Worm (Caenorhabditis elegans) whole organism, L1 larva: Measurements from ENCODE around the gene clec-1.

ENCODE experiments used
- ama-1 ChIP-seq: fragments of 150-350 bp; optimal IDR thresholded peaks from 2 replicates; lab custom pipeline; 2014
- blmp-1 ChIP-seq: fragments of 150-350 bp; optimal IDR thresholded peaks from 2 replicates; lab custom pipeline; 2014; ENCODE audit warnings: missing biosample characterization, missing genetic modification characterization
- ceh-90 ChIP-seq: sonication (generic microtip); optimal IDR thresholded peaks from 2 replicates; lab custom pipeline; 2016; ENCODE audit warnings: missing genetic modification characterization, missing compliant biosample characterization
- dpl-1 ChIP-seq, 3 experiments: fragments of 150-350 bp in 2 of 3; sonication (generic microtip) in 1 of 3; optimal IDR thresholded peaks; 2 replicates each; lab custom pipeline; 2014 to 2017; ENCODE audit warnings: missing biosample characterization in 3 of 3, missing genetic modification characterization in 3 of 3, missing genetic modification reagents in 3 of 3
- efl-1 ChIP-seq, 4 experiments: fragments of 150-350 bp; optimal IDR thresholded peaks in 3 of 4; peaks in 1 of 4; 1 replicate in 1 of 4; 2 replicates in 3 of 4; lab custom pipeline; 2014; ENCODE audit warnings: missing biosample characterization in 2 of 4, missing genetic modification characterization in 2 of 4, missing genetic modification reagents in 2 of 4
- egl-27 ChIP-seq, 2 experiments: fragments of 150-350 bp in 1 of 2; sonication (generic microtip); optimal IDR thresholded peaks; 3 replicates each; lab custom pipeline; 2017 to 2018; ENCODE audit warnings: missing biosample characterization in 2 of 2, missing genetic modification characterization in 2 of 2, missing genetic modification reagents in 2 of 2
- elt-2 ChIP-seq: sonication (generic microtip); optimal IDR thresholded peaks from 2 replicates; lab custom pipeline; 2016; ENCODE audit warnings: missing genetic modification characterization, mild to moderate bottlenecking, inconsistent platforms, missing compliant biosample characterization, missing genetic modification reagents
- elt-3 ChIP-seq, 6 experiments: fragments of 150-350 bp in 1 of 6; sonication (generic microtip); optimal IDR thresholded peaks; 2 replicates each; lab custom pipeline; 2017 to 2018; ENCODE audit warnings: missing biosample characterization in 6 of 6, missing genetic modification characterization in 6 of 6, inconsistent platforms in 1 of 6
- fkh-8 ChIP-seq: sonication (generic microtip); optimal IDR thresholded peaks from 2 replicates; lab custom pipeline; 2016; ENCODE audit warnings: mild to moderate bottlenecking, missing genetic modification characterization, missing compliant biosample characterization
- fos-1 ChIP-seq: fragments of 150-350 bp; optimal IDR thresholded peaks from 2 replicates; lab custom pipeline; 2014; ENCODE audit warnings: missing biosample characterization, missing genetic modification characterization
- grh-1 ChIP-seq: fragments of 200-800 bp; sonication (Bioruptor generic); IDR thresholded peaks from 2 replicates; pipeline ENCODE4 v1.3.6; 2022; ENCODE audit warnings: missing genetic modification reagents, missing genetic modification characterization, missing compliant biosample characterization
- hlh-17 ChIP-seq: fragments of 200-800 bp; sonication (Bioruptor generic); optimal IDR thresholded peaks from 2 replicates; lab custom pipeline; 2018; ENCODE audit warnings: missing genetic modification characterization, mild to moderate bottlenecking, missing compliant biosample characterization, moderate library complexity, borderline replicate concordance
- isw-1 ChIP-seq: fragments of 200-800 bp; sonication (Bioruptor generic); IDR thresholded peaks from 2 replicates; pipeline ENCODE4 v1.3.6; 2022; ENCODE audit warnings: missing genetic modification characterization, missing compliant biosample characterization
- lin-14 ChIP-seq: fragments of 200-800 bp; sonication (Bioruptor generic); optimal IDR thresholded peaks from 2 replicates; lab custom pipeline; 2018; ENCODE audit warnings: mild to moderate bottlenecking, missing genetic modification characterization, moderate library complexity, missing compliant biosample characterization
- lin-15B ChIP-seq: fragments of 150-350 bp; sonication (generic microtip); optimal IDR thresholded peaks from 3 replicates; lab custom pipeline; 2014; ENCODE audit warnings: missing biosample characterization, missing genetic modification characterization
- lin-39 ChIP-seq: fragments of 150-350 bp; optimal IDR thresholded peaks from 2 replicates; lab custom pipeline; 2014; ENCODE audit warnings: missing biosample characterization, missing genetic modification reagents, missing genetic modification characterization
- lsy-2 ChIP-seq, 2 experiments: fragments of 150-350 bp; optimal IDR thresholded peaks; 2 replicates each; lab custom pipeline; 2014; ENCODE audit warnings: missing biosample characterization in 2 of 2, missing genetic modification characterization in 2 of 2
- mab-9 ChIP-seq: fragments of 200-800 bp; sonication (Bioruptor generic); IDR thresholded peaks from 2 replicates; pipeline ENCODE4 v1.3.6; 2022; ENCODE audit warnings: missing genetic modification reagents, missing genetic modification characterization, missing compliant biosample characterization
- mdl-1 ChIP-seq, 2 experiments: fragments of 150-350 bp; optimal IDR thresholded peaks; 2 replicates each; lab custom pipeline; 2014 to 2017; ENCODE audit warnings: missing biosample characterization in 2 of 2, missing genetic modification characterization in 2 of 2, inconsistent platforms in 1 of 2
- nhr-20 ChIP-seq: sonication (generic microtip); optimal IDR thresholded peaks from 2 replicates; lab custom pipeline; 2016; ENCODE audit warnings: mild to moderate bottlenecking, missing genetic modification characterization, missing compliant biosample characterization
- nhr-28 ChIP-seq: fragments of 150-350 bp; optimal IDR thresholded peaks from 2 replicates; lab custom pipeline; 2014; ENCODE audit warnings: missing biosample characterization, missing genetic modification characterization
- nhr-71 ChIP-seq: sonication (generic microtip); optimal IDR thresholded peaks from 2 replicates; lab custom pipeline; 2016; ENCODE audit warnings: mild to moderate bottlenecking, missing genetic modification characterization, moderate library complexity, missing compliant biosample characterization
- nhr-76 ChIP-seq: sonication (generic microtip); optimal IDR thresholded peaks from 2 replicates; lab custom pipeline; 2017; ENCODE audit warnings: missing biosample characterization, missing genetic modification characterization
- nhr-77 ChIP-seq: fragments of 150-350 bp; optimal IDR thresholded peaks from 2 replicates; lab custom pipeline; 2014; ENCODE audit warnings: missing biosample characterization, missing genetic modification characterization
- nhr-85 ChIP-seq: sonication (generic microtip); peaks from one replicate; lab custom pipeline; 2016; ENCODE audit warnings: missing genetic modification characterization, inconsistent platforms, missing compliant biosample characterization
- pag-3 ChIP-seq: sonication (generic microtip); optimal IDR thresholded peaks from 2 replicates; lab custom pipeline; 2017; ENCODE audit warnings: missing genetic modification characterization, mild to moderate bottlenecking, missing compliant biosample characterization, antibody characterized with exemption, borderline replicate concordance; ENCODE audit not compliant: insufficient read depth
- snu-23 ChIP-seq: sonication (generic microtip); optimal IDR thresholded peaks from 2 replicates; lab custom pipeline; 2016; ENCODE audit warnings: missing genetic modification characterization, missing compliant biosample characterization
- unc-30 ChIP-seq: sonication (generic microtip); optimal IDR thresholded peaks from 2 replicates; lab custom pipeline; 2017; ENCODE audit warnings: missing biosample characterization, missing genetic modification characterization
- xbp-1 ChIP-seq: sonication (generic microtip); optimal IDR thresholded peaks from 2 replicates; lab custom pipeline; 2016; ENCODE audit warnings: missing genetic modification characterization, missing compliant biosample characterization
- zip-4 ChIP-seq: fragments of 200-800 bp; sonication (Bioruptor generic); optimal IDR thresholded peaks from 2 replicates; lab custom pipeline; 2018; ENCODE audit warnings: mild to moderate bottlenecking, missing genetic modification characterization, moderate library complexity, missing compliant biosample characterization

The clec-1 gene

DNA sequence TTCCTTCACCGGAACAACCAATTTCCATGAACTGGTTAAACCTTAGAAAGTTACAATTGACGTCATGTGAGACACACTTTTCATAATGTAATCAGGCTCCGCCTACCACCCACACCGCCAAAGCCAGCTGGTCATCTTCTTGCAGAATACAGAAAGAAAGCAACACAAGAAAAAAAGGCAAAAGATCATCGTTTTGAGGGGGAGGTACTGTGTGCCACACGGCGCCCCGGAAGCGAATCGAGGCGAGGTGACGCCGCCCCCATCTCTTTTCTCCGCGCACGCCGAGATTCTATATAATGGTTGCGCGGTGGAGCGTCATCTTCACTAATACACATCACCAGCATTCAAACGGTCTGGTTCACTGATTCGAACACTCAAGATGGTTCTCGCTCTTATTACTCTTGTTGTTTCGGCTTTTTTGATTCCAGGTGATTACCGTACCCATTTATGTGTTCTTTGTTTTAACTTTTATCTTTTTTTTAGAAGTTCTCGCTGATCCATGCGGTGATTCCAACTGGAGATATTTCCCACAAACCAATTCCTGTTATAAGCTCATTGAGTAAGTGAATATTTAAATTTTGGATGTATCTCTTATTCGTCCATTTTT is at the start of gene clec-1:
TSS of gene clec-1 (plus strand) at position 320 of the 607 bp plus-strand sequence.
- TF ChIP-seq nhr-85 (tag; lab: Kevin White, UChicago) (peak; percentile 62), lin-15B (tag; lab: Kevin White, UChicago) (no peak), ceh-90 (no peak), xbp-1 (tag; lab: Kevin White, UChicago) (no peak), pag-3 (tag; lab: Kevin White, UChicago) (no peak), fos-1 (no peak), isw-1 (GFP tag; lab: Robert Waterston, UW) (no peak), grh-1 (0 out of 2 replicates have a peak, but pooled peaks have one; percentile 4), ama-1 (lab: Kevin White, UChicago) (peak; percentile 75), mdl-1 (tag; optimal IDR thresholded peaks at IDR 0.05; lab: Kevin White, UChicago) (peak in 1 of 2 experiments; percentile 14), elt-3 (tag; optimal IDR thresholded peaks at IDR 0.05; lab: Kevin White, UChicago) (peak in 1 of 6 experiments; percentile 49), lin-14 (GFP tag; lab: Kevin White, UChicago) (peak; percentile 30), snu-23 (GFP tag; lab: Kevin White, UChicago) (peak; percentile 1), blmp-1 (tag; lab: Kevin White, UChicago) (peak; percentile 74), lsy-2 (tag; optimal IDR thresholded peaks at IDR 0.05; lab: Kevin White, UChicago) (peak in 1 of 2 experiments; percentile 11)
- TF ChIP-seq, all 84 proteins: peak for 9

ce11 chrV:5651905-5652304 is 48.0 kb upstream of the clec-1 start:
- peak; percentile 62 for TF ChIP-seq lin-14 (GFP tag; lab: Kevin White, UChicago)
- peak in 1 of 2 experiments; percentile 15 for TF ChIP-seq lsy-2 (tag; optimal IDR thresholded peaks at IDR 0.05; lab: Kevin White, UChicago)
- peak; percentile 47 for TF ChIP-seq nhr-85 (tag; lab: Kevin White, UChicago)
- peak; percentile 12 for TF ChIP-seq nhr-71 (tag; lab: Kevin White, UChicago)
- peak; percentile 8 for TF ChIP-seq snu-23 (GFP tag; lab: Kevin White, UChicago)
- peak; percentile 78 for TF ChIP-seq fkh-8 (tag; lab: Kevin White, UChicago)
- TF ChIP-seq zip-4 (GFP tag; lab: Kevin White, UChicago) = no peak
- no peak for TF ChIP-seq lin-39 (tag; lab: Kevin White, UChicago)
- TF ChIP-seq, all 84 proteins: peak for 6

DNA sequence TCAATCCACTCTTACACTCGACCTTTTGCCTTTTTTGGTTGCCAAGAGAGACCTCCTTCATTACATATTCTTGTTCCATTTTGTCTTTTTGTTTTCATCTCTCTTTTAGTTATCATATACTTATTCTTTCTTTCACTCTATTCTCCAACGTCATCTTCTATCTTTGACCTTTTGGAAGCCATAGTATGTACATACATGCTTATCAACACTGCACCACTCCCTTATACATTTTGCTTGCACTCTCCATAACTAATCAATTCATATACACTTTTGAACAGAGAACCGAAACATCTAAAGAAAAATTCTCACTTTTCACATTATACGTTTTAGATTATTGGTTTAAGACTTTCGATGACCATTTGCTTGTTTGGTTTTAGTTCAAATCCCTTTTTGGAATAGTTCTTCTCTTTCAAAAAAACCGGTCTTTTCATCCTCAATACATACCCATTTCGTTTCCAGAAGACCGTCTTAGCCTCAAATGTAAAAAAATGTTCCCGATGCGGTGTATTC is 45.9 kb upstream of the clec-1 start, which contains the start of gene hex-2:
TSS of gene hex-2 (plus strand) at position 460 of the 510 bp plus-strand sequence.
- TF ChIP-seq nhr-20 (tag; lab: Kevin White, UChicago) (no peak), efl-1 (optimal IDR thresholded peaks at IDR 0.05; lab: Kevin White, UChicago) (no peak), efl-1 (GFP tag; optimal IDR thresholded peaks at IDR 0.05 in 1 of 2; lab: Kevin White, UChicago) (peak in 1 of 2 experiments; percentile 51), egl-27 (tag; optimal IDR thresholded peaks at IDR 0.05; lab: Kevin White, UChicago) (no peak), elt-2 (peak; percentile 11)
- TF ChIP-seq, all 84 proteins: peak for 2

DNA sequence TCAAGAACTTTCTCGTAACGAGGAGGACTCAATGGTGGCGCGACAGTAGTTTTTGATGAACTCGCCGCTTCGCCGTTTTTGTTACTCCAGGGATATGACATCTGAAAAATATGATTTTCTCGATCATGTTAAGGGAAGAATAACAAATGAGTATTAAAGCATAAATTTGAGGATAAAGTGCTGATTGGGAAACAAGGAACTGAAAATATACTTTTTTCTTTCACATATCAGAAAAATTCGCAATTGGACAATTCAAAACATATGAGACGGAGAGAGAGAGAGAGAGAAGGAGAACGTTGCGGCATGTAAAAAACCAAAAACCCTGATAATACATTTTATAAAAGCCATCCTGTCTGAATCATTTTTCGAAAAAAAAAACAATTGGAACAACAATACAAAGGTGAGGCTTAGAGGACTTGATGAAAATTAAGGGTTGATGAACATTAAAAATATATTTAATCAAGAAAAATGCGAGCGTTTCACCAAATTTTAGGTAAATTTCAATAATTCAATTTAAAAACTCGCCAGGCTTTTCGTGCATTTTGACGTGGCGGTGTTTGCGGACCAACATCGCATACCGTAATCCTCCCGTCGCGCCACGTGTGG is 39.2 kb upstream of the clec-1 start, which contains the start of the genes mut-14 and C14C11.2:
TSS of gene mut-14 (minus strand) at position 101 of the 606 bp plus-strand sequence.
TSS of gene C14C11.2 (plus strand) at position 556 of the 606 bp plus-strand sequence.
- no peak for TF ChIP-seq nhr-76
- TF ChIP-seq unc-30 (tag; lab: Kevin White, UChicago) = no peak
- no peak for TF ChIP-seq nhr-77 (tag; lab: Kevin White, UChicago)
- no peak for TF ChIP-seq zip-4 (GFP tag; lab: Kevin White, UChicago)
- TF ChIP-seq mab-9 = no peak
- no peak for TF ChIP-seq hlh-17 (GFP tag; lab: Kevin White, UChicago)
- TF ChIP-seq isw-1 (GFP tag; lab: Robert Waterston, UW) = no peak
- TF ChIP-seq nhr-28 = no peak
- no peak for TF ChIP-seq dpl-1 (GFP tag; optimal IDR thresholded peaks at IDR 0.05; lab: Kevin White, UChicago)
- TF ChIP-seq, all 84 proteins: peak for 0
